Fruit fly (Drosophila melanogaster) whole organism, embryonic: ENCODE data around the gene CG5445.

Experiments used
- Abd-B ChIP-seq: fragments of 200-800 bp; sonication (Bioruptor generic); optimal IDR thresholded peaks from 2 replicates; lab custom pipeline; 2018; ENCODE audit warnings: missing biosample characterization, mild to moderate bottlenecking, missing genetic modification characterization, moderate library complexity
- B-H2 ChIP-seq: fragments of 200-800 bp; sonication (Bioruptor generic); optimal IDR thresholded peaks from 2 replicates; lab custom pipeline; 2018; ENCODE audit warnings: missing biosample characterization, mild to moderate bottlenecking, missing genetic modification characterization
- BtbVII ChIP-seq: fragments of 200-800 bp; sonication (Bioruptor generic); optimal IDR thresholded peaks from 3 replicates; lab custom pipeline; 2017; ENCODE audit warnings: missing biosample characterization, mild to moderate bottlenecking, missing genetic modification characterization
- CG10209 ChIP-seq: fragments of 200-800 bp; sonication (Bioruptor generic); optimal IDR thresholded peaks from 3 replicates; lab custom pipeline; 2017; ENCODE audit warnings: missing biosample characterization, mild to moderate bottlenecking, missing genetic modification characterization, missing genetic modification reagents
- CG11696 ChIP-seq: fragments of 200-800 bp; sonication (Bioruptor generic); IDR thresholded peaks from 2 replicates; pipeline ENCODE4 v1.3.6; 2022; ENCODE audit warnings: missing biosample characterization, missing genetic modification characterization
- CG11723 ChIP-seq: fragments of 200-800 bp; sonication (Bioruptor generic); optimal IDR thresholded peaks from 2 replicates; lab custom pipeline; 2017; ENCODE audit warnings: missing biosample characterization, mild to moderate bottlenecking, missing genetic modification characterization
- CG12299 ChIP-seq: fragments of 200-800 bp; sonication (Bioruptor generic); optimal IDR thresholded peaks from 2 replicates; lab custom pipeline; 2018; ENCODE audit warnings: missing biosample characterization, mild to moderate bottlenecking, missing genetic modification characterization
- CG12391 ChIP-seq: fragments of 200-800 bp; sonication (Bioruptor generic); optimal IDR thresholded peaks from 3 replicates; lab custom pipeline; 2018; ENCODE audit warnings: missing biosample characterization, mild to moderate bottlenecking, missing genetic modification characterization, moderate library complexity
- CG12659 ChIP-seq: fragments of 200-800 bp; sonication (Bioruptor generic); optimal IDR thresholded peaks from 3 replicates; lab custom pipeline; 2017; ENCODE audit warnings: mild to moderate bottlenecking, missing biosample characterization, missing genetic modification reagents, missing genetic modification characterization
- CG13424 ChIP-seq: fragments of 200-800 bp; sonication (Bioruptor generic); optimal IDR thresholded peaks from 2 replicates; lab custom pipeline; 2019; ENCODE audit warnings: missing biosample characterization, mild to moderate bottlenecking, missing genetic modification characterization, moderate library complexity
- CG14667 ChIP-seq: fragments of 200-800 bp; sonication (Bioruptor generic); IDR thresholded peaks from 2 replicates; pipeline ENCODE4 v1.3.6; 2022; ENCODE audit warnings: missing biosample characterization, missing genetic modification characterization
- CG14860 ChIP-seq: fragments of 200-800 bp; sonication (Bioruptor generic); IDR thresholded peaks from 3 replicates; pipeline ENCODE4 v1.3.6; 2022; ENCODE audit warnings: missing biosample characterization, missing genetic modification characterization; ENCODE audit not compliant: partially characterized antibody
- CG17361 ChIP-seq: fragments of 200-800 bp; sonication (Bioruptor generic); IDR thresholded peaks from 3 replicates; pipeline ENCODE4 v1.3.6; 2022; ENCODE audit warnings: missing biosample characterization, missing genetic modification characterization
- CG17568 ChIP-seq: fragments of 200-800 bp; sonication (Bioruptor generic); optimal IDR thresholded peaks from 2 replicates; lab custom pipeline; 2018; ENCODE audit warnings: missing biosample characterization, mild to moderate bottlenecking, missing genetic modification characterization, moderate library complexity
- CG17802 ChIP-seq: fragments of 200-800 bp; sonication (Bioruptor generic); optimal IDR thresholded peaks from 2 replicates; lab custom pipeline; 2018; ENCODE audit warnings: missing biosample characterization, mild to moderate bottlenecking, missing genetic modification characterization, moderate library complexity
- CG18262 ChIP-seq: fragments of 200-800 bp; optimal IDR thresholded peaks from 3 replicates; lab custom pipeline; 2019; ENCODE audit warnings: missing biosample characterization, mild to moderate bottlenecking, missing genetic modification characterization, moderate library complexity
- CG2116 ChIP-seq: fragments of 200-800 bp; sonication (Bioruptor generic); optimal IDR thresholded peaks from 3 replicates; lab custom pipeline; 2018; ENCODE audit warnings: missing biosample characterization, mild to moderate bottlenecking, missing genetic modification characterization
- CG2129 ChIP-seq: fragments of 200-800 bp; sonication (Bioruptor generic); IDR thresholded peaks from 2 replicates; pipeline ENCODE4 v1.3.6; 2022; ENCODE audit warnings: missing biosample characterization, missing genetic modification characterization; ENCODE audit not compliant: partially characterized antibody
- CG2712 ChIP-seq: fragments of 200-800 bp; optimal IDR thresholded peaks from 3 replicates; lab custom pipeline; 2019; ENCODE audit warnings: missing biosample characterization, mild to moderate bottlenecking, missing genetic modification characterization, moderate library complexity
- CG2889 ChIP-seq: fragments of 200-800 bp; sonication (Bioruptor generic); IDR thresholded peaks from 3 replicates; pipeline ENCODE4 v1.3.6; 2022; ENCODE audit warnings: missing biosample characterization, missing genetic modification characterization
- CG30020 ChIP-seq: fragments of 200-800 bp; optimal IDR thresholded peaks from 2 replicates; lab custom pipeline; 2019; ENCODE audit warnings: missing biosample characterization, mild to moderate bottlenecking, missing genetic modification characterization, moderate library complexity
- CG30403 ChIP-seq: fragments of 200-800 bp; sonication (Bioruptor generic); optimal IDR thresholded peaks from 3 replicates; lab custom pipeline; 2016; ENCODE audit warnings: missing biosample characterization, missing genetic modification characterization
- CG34224 ChIP-seq: fragments of 200-800 bp; sonication (Bioruptor generic); IDR thresholded peaks from 3 replicates; pipeline ENCODE4 v1.3.6; 2022; ENCODE audit warnings: missing biosample characterization, missing genetic modification characterization; ENCODE audit not compliant: partially characterized antibody
- CG4820 ChIP-seq: fragments of 200-800 bp; sonication (Bioruptor generic); optimal IDR thresholded peaks from 3 replicates; lab custom pipeline; 2016; ENCODE audit warnings: missing biosample characterization, missing genetic modification characterization
- CG5245 ChIP-seq: fragments of 200-800 bp; sonication (Bioruptor generic); optimal IDR thresholded peaks from 3 replicates; lab custom pipeline; 2016; ENCODE audit warnings: missing biosample characterization, missing genetic modification characterization
- CG6175 ChIP-seq: fragments of 200-800 bp; sonication (Bioruptor generic); IDR thresholded peaks from 3 replicates; pipeline ENCODE4 v1.3.6; 2022; ENCODE audit warnings: missing biosample characterization, missing genetic modification characterization
- CG7372 ChIP-seq: fragments of 200-800 bp; sonication (Bioruptor generic); IDR thresholded peaks from 2 replicates; pipeline ENCODE4 v1.3.6; 2022; ENCODE audit warnings: missing biosample characterization, missing genetic modification characterization
- CG8281 ChIP-seq: fragments of 200-800 bp; sonication (Bioruptor generic); optimal IDR thresholded peaks from 2 replicates; lab custom pipeline; 2018; ENCODE audit warnings: missing biosample characterization, mild to moderate bottlenecking, missing genetic modification characterization, moderate library complexity
- CG8388 ChIP-seq: fragments of 200-800 bp; sonication (Bioruptor generic); optimal IDR thresholded peaks from 2 replicates; lab custom pipeline; 2019; ENCODE audit warnings: missing biosample characterization, mild to moderate bottlenecking, missing genetic modification characterization, moderate library complexity
- Chrac-16 ChIP-seq: fragments of 200-800 bp; sonication (Bioruptor generic); optimal IDR thresholded peaks from 3 replicates; lab custom pipeline; 2016; ENCODE audit warnings: missing biosample characterization, missing genetic modification characterization
- Doc3 ChIP-seq: fragments of 200-800 bp; sonication (Bioruptor generic); IDR thresholded peaks from 3 replicates; pipeline ENCODE4 v1.3.6; 2022; ENCODE audit warnings: missing biosample characterization, missing genetic modification characterization; ENCODE audit not compliant: partially characterized antibody
- H2.0 ChIP-seq: fragments of 200-800 bp; sonication (Bioruptor generic); IDR thresholded peaks from 2 replicates; pipeline ENCODE4 v1.3.6; 2022; ENCODE audit warnings: missing biosample characterization, missing genetic modification characterization
- HmgD ChIP-seq: fragments of 200-800 bp; sonication (Bioruptor generic); optimal IDR thresholded peaks from 3 replicates; lab custom pipeline; 2016; ENCODE audit warnings: missing biosample characterization, missing genetic modification characterization
- NFAT ChIP-seq: fragments of 200-800 bp; sonication (Bioruptor generic); IDR thresholded peaks from 2 replicates; pipeline ENCODE4 v1.3.6; 2022; ENCODE audit warnings: missing biosample characterization, missing genetic modification characterization
- PHDP ChIP-seq: fragments of 200-800 bp; sonication (Bioruptor generic); optimal IDR thresholded peaks from 3 replicates; lab custom pipeline; 2018; ENCODE audit warnings: missing biosample characterization, mild to moderate bottlenecking, missing genetic modification characterization, moderate library complexity
- Poxn ChIP-seq: fragments of 200-800 bp; sonication (Bioruptor generic); IDR thresholded peaks from 2 replicates; pipeline ENCODE4 v1.3.6; 2022; ENCODE audit warnings: missing biosample characterization, missing genetic modification characterization
- Sry-δ ChIP-seq: fragments of 200-800 bp; sonication (Bioruptor generic); optimal IDR thresholded peaks from 2 replicates; lab custom pipeline; 2016; ENCODE audit warnings: missing biosample characterization, missing genetic modification characterization
- Usf ChIP-seq: fragments of 200-800 bp; sonication (Bioruptor generic); optimal IDR thresholded peaks from 2 replicates; lab custom pipeline; 2017; ENCODE audit warnings: missing genotype, missing biosample characterization, missing genetic modification characterization
- ab ChIP-seq: fragments of 200-800 bp; sonication (Bioruptor generic); optimal IDR thresholded peaks from 2 replicates; lab custom pipeline; 2016; ENCODE audit warnings: missing biosample characterization, missing genetic modification characterization
- dmrt11E ChIP-seq: fragments of 200-800 bp; sonication (Bioruptor generic); optimal IDR thresholded peaks from 3 replicates; lab custom pipeline; 2018; ENCODE audit warnings: missing biosample characterization, mild to moderate bottlenecking, missing genetic modification characterization, moderate library complexity
- fd96Cb ChIP-seq: fragments of 200-800 bp; sonication (Bioruptor generic); optimal IDR thresholded peaks from 2 replicates; lab custom pipeline; 2018; ENCODE audit warnings: missing biosample characterization, mild to moderate bottlenecking, missing genetic modification characterization, moderate library complexity
- lbe ChIP-seq: fragments of 200-800 bp; sonication (Bioruptor generic); optimal IDR thresholded peaks from 2 replicates; lab custom pipeline; 2016; ENCODE audit warnings: missing biosample characterization, mild to moderate bottlenecking, missing genetic modification characterization
- nerfin-2 ChIP-seq: fragments of 200-800 bp; sonication (Bioruptor generic); IDR thresholded peaks from 2 replicates; pipeline ENCODE4 v1.3.6; 2022; ENCODE audit warnings: missing biosample characterization, missing genetic modification characterization; ENCODE audit not compliant: partially characterized antibody
- pzg ChIP-seq: fragments of 200-800 bp; sonication (Bioruptor generic); optimal IDR thresholded peaks from 3 replicates; lab custom pipeline; 2018; ENCODE audit warnings: missing biosample characterization, mild to moderate bottlenecking, missing genetic modification characterization, moderate library complexity
- so ChIP-seq: fragments of 200-800 bp; sonication (Bioruptor generic); IDR thresholded peaks from 3 replicates; pipeline ENCODE4 v1.3.6; 2022; ENCODE audit warnings: missing biosample characterization, missing genetic modification characterization
- sr ChIP-seq: fragments of 200-800 bp; sonication (Bioruptor generic); IDR thresholded peaks from 3 replicates; pipeline ENCODE4 v1.3.6; 2022; ENCODE audit warnings: missing biosample characterization, missing genetic modification characterization
- tgo ChIP-seq: fragments of 200-800 bp; sonication (Bioruptor generic); IDR thresholded peaks from 3 replicates; pipeline ENCODE4 v1.3.6; 2022; ENCODE audit warnings: missing biosample characterization, missing genetic modification characterization
- trh ChIP-seq: fragments of 200-800 bp; sonication (Bioruptor generic); optimal IDR thresholded peaks from 2 replicates; lab custom pipeline; 2016; ENCODE audit warnings: missing biosample characterization, missing genetic modification characterization
- zfh2 ChIP-seq: fragments of 200-800 bp; sonication (Bioruptor generic); optimal IDR thresholded peaks from 2 replicates; lab custom pipeline; 2016; ENCODE audit warnings: missing biosample characterization, missing genetic modification characterization

CG5445 gene

DNA sequence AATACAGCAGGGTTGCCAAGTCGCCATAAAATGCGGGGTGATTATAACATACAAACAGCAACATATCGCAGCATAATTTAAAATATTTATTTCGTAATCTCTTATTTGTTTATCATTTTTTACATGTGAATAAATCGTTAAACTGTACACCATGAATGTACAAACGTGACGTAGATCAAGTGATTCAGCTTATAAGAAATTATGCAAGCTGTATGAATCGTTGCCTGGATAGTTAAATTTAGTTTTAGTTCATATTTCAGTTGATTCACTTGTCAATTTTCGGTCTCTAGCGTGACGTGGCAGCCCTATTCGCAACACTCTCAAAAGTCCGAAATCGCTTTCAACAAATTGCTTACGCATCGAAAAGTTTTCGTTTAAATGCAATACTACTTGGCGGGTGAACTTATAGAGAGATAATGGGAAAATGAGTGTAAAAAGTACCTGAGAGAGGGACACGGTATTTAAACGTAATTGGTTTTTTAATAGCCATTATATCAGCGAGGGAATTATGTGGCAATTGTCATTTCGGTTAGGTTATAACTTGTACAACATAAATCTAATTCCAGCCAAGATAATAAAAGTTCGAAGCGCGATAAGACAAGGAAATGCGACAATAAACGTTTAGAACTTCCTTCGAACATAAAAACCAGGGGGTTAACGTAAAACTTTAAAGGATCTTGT lies 9.9 kb downstream of the CG5445 start:
- peak; percentile 29 for TF ChIP-seq CG5245 (GFP tag; lab: Kevin White, UChicago)
- TF ChIP-seq lbe (GFP tag; lab: Kevin White, UChicago): no peak
- peak; percentile 36 for TF ChIP-seq Chrac-16 (GFP tag; lab: Kevin White, UChicago)
- TF ChIP-seq CG11723 (GFP tag; lab: Kevin White, UChicago): peak; percentile 46
- TF ChIP-seq NFAT (GFP tag; lab: Robert Waterston, UW): no peak
- no peak for TF ChIP-seq CG2129 (GFP tag; lab: Robert Waterston, UW)
- peak; percentile 68 for TF ChIP-seq CG2712 (tag; lab: Kevin White, UChicago)
- TF ChIP-seq BtbVII (GFP tag; lab: Kevin White, UChicago): peak; percentile 66
- no peak for TF ChIP-seq Sry-δ
- peak; percentile 56; the same call in 1 of the 2 replicates for TF ChIP-seq CG7372
- TF ChIP-seq PHDP: peak; percentile 79
- no peak; the same call in 2 of the 3 replicates for TF ChIP-seq sr (GFP tag; lab: Robert Waterston, UW)
- no peak for TF ChIP-seq nerfin-2 (GFP tag; lab: Robert Waterston, UW)
- no peak for TF ChIP-seq trh (GFP tag; lab: Kevin White, UChicago)
- peak; percentile 32; the same call in 1 of the 2 replicates for TF ChIP-seq H2.0 (GFP tag; lab: Robert Waterston, UW)
- TF ChIP-seq so (GFP tag; lab: Robert Waterston, UW): peak; percentile 10; the same call in 1 of the 3 replicates
- TF ChIP-seq ab (GFP tag; lab: Kevin White, UChicago): no peak
- TF ChIP-seq CG4820 (GFP tag; lab: Kevin White, UChicago): peak; percentile 38
- TF ChIP-seq CG34224: no peak
- TF ChIP-seq tgo (GFP tag; lab: Robert Waterston, UW): peak; percentile 66; the same call in 2 of the 3 replicates
- TF ChIP-seq pzg (GFP tag; lab: Kevin White, UChicago): no peak
- no peak for TF ChIP-seq Doc3
- peak; percentile 30 for TF ChIP-seq CG12299 (tag; lab: Kevin White, UChicago)
- peak; percentile 5 for TF ChIP-seq CG17802
- TF ChIP-seq CG14667 (GFP tag; lab: Robert Waterston, UW): no peak
- peak; percentile 4 for TF ChIP-seq dmrt11E (tag; lab: Kevin White, UChicago)
- TF ChIP-seq CG30403: peak; percentile 74
- peak; percentile 78 for TF ChIP-seq CG17361 (GFP tag; lab: Robert Waterston, UW)
- peak; percentile 85 for TF ChIP-seq CG13424
- TF ChIP-seq fd96Cb: peak; percentile 68
- TF ChIP-seq zfh2 (GFP tag; lab: Kevin White, UChicago): peak; percentile 58
- 0 out of 3 replicates have a peak, but pooled peaks have one; percentile 12 for TF ChIP-seq CG2889 (GFP tag; lab: Robert Waterston, UW)
- TF ChIP-seq CG11696 (GFP tag; lab: Robert Waterston, UW): 0 out of 2 replicates have a peak, but pooled peaks have one; percentile 39
- TF ChIP-seq CG8281 (tag; lab: Kevin White, UChicago): peak; percentile 37
- no peak for TF ChIP-seq Poxn (GFP tag; lab: Robert Waterston, UW)
- peak; percentile 36 for TF ChIP-seq Usf
- peak; percentile 77 for TF ChIP-seq CG12659
- TF ChIP-seq CG17568 (GFP tag; lab: Kevin White, UChicago): peak; percentile 50
- TF ChIP-seq B-H2 (GFP tag; lab: Kevin White, UChicago): peak; percentile 94
- TF ChIP-seq Abd-B (GFP tag; lab: Kevin White, UChicago): peak; percentile 47
- no peak for TF ChIP-seq CG14860 (GFP tag; lab: Robert Waterston, UW)
- peak; percentile 57 for TF ChIP-seq CG8388 (GFP tag; lab: Kevin White, UChicago)
- peak; percentile 77 for TF ChIP-seq CG10209
- TF ChIP-seq CG6175 (GFP tag; lab: Robert Waterston, UW): no peak
- TF ChIP-seq CG30020 (tag; lab: Kevin White, UChicago): peak; percentile 17
- TF ChIP-seq CG2116: peak; percentile 26
- peak; percentile 71 for TF ChIP-seq CG12391 (tag; lab: Kevin White, UChicago)
- no peak for TF ChIP-seq HmgD (GFP tag; lab: Kevin White, UChicago)
- peak; percentile 61 for TF ChIP-seq CG18262
